Worm (Caenorhabditis elegans): ENCODE results near the gene clh-1.

ce11 chrII:11842766-11843165, 13.5 kb downstream of the clh-1 start:
- no peak for TF ChIP-seq ztf-29 (GFP tag; IDR thresholded peaks at IDR 0.05)
- TF ChIP-seq ztf-23 (GFP tag; IDR thresholded peaks at IDR 0.05): no peak
- no peak for TF ChIP-seq cog-1 (tag; optimal IDR thresholded peaks at IDR 0.05)
- TF ChIP-seq tab-1 (GFP tag; IDR thresholded peaks at IDR 0.05): no peak
- TF ChIP-seq med-1 (GFP tag; optimal IDR thresholded peaks at IDR 0.05; ENCODE audit: insufficient read depth): no peak
- no peak for TF ChIP-seq ref-1 (GFP tag; conservative IDR thresholded peaks at IDR 0.05)
- TF ChIP-seq T22C8.4 (GFP tag; IDR thresholded peaks at IDR 0.05): no peak
- TF ChIP-seq flt-1 (GFP tag; IDR thresholded peaks at IDR 0.05): no peak
- TF ChIP-seq klf-2 (GFP tag; conservative IDR thresholded peaks at IDR 0.05): no peak

All from whole organism, midembryonic.